Worm (Caenorhabditis elegans): ENCODE data around the gene fbxb-46.

fbxb-46 gene

DNA sequence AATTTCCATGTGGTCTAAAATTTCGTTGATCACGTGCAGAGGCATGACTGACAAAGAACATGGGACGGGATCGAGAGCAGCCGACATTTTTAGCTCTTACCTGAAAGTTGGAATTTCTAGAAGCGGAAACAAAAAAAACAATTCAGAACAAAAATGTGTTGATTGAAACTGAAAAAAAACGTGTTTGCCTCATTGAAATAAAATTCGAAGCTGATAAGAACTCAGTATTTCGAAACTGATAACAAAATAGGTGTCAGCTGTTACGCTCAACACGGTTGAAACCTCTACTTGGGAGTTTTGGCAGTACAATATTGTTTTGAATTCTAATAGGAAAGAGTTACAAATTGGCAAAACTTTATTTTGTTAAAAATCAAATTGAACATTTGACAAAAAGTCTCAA, 38.0 kb upstream of the fbxb-46 start:
- TF ChIP-seq hlh-11 (tag; optimal IDR thresholded peaks at IDR 0.05): peak; percentile 56
- peak; percentile 31 for TF ChIP-seq mxl-3 (GFP tag; optimal IDR thresholded peaks at IDR 0.05)
- TF ChIP-seq fos-1 (tag; optimal IDR thresholded peaks at IDR 0.05): no peak
- no peak for TF ChIP-seq pha-4 (GFP tag; IDR thresholded peaks at IDR 0.05)
- no peak for TF ChIP-seq pha-4 (tag; optimal IDR thresholded peaks at IDR 0.05)
- TF ChIP-seq nhr-11 (tag; optimal IDR thresholded peaks at IDR 0.05): no peak
- no peak for TF ChIP-seq F26F4.8 (GFP tag; conservative IDR thresholded peaks at IDR 0.05)
- no peak for TF ChIP-seq daf-8 (GFP tag; IDR thresholded peaks at IDR 0.05)
- no peak for TF ChIP-seq nhr-111 (GFP tag; optimal IDR thresholded peaks at IDR 0.05)
- TF ChIP-seq madf-5 (GFP tag; IDR thresholded peaks at IDR 0.05): no peak
- TF ChIP-seq zag-1 (tag; optimal IDR thresholded peaks at IDR 0.05): no peak
- no peak for TF ChIP-seq D1046.2 (GFP tag; IDR thresholded peaks at IDR 0.05)
- TF ChIP-seq lin-29 (GFP tag; IDR thresholded peaks at IDR 0.05): no peak
- peak; percentile 49 for TF ChIP-seq nhr-77 (tag; optimal IDR thresholded peaks at IDR 0.05)
- no peak for TF ChIP-seq daf-16 (GFP tag; optimal IDR thresholded peaks at IDR 0.05)
- peak; percentile 85 for TF ChIP-seq daf-16 (tag; optimal IDR thresholded peaks at IDR 0.05)
- peak; percentile 59 for TF ChIP-seq nhr-28 (tag; optimal IDR thresholded peaks at IDR 0.05)
- peak; percentile 82 for TF ChIP-seq pqm-1 (tag; optimal IDR thresholded peaks at IDR 0.05)

DNA sequence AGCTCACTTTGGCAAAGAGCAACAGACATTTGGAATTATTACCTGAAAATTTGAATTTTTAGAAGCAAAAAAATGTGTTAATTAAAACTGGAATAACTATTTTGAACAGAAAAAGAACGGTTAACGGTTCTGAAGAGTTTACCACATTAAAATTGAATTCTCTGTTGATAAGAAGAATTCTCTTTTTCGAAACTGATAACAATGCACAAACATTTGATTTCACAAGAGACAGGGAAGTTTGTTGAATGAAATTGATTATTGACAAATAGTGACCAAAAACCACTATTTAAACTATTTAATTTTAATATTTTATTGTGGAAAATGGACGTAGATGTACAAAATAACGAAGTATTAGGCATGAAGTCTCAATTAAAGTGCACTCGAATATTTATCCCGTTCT, 36.6 kb upstream of the fbxb-46 start:
- no peak for TF ChIP-seq arid-1 (GFP tag; conservative IDR thresholded peaks at IDR 0.05)
- TF ChIP-seq F49E8.2 (tag; optimal IDR thresholded peaks at IDR 0.05; ENCODE audit: borderline replicate concordance): no peak
- TF ChIP-seq ZK337.2 (GFP tag; IDR thresholded peaks at IDR 0.05): no peak
- no peak for TF ChIP-seq hlh-30 (tag; optimal IDR thresholded peaks at IDR 0.05; ENCODE audit: insufficient read depth)
- TF ChIP-seq skn-1 (tag; optimal IDR thresholded peaks at IDR 0.05): no peak
- TF ChIP-seq pqm-1 (tag; optimal IDR thresholded peaks at IDR 0.05): peak; percentile 80
- no peak for TF ChIP-seq attf-4 (tag; optimal IDR thresholded peaks at IDR 0.05)
- no peak for TF ChIP-seq duxl-1 (tag; optimal IDR thresholded peaks at IDR 0.05; ENCODE audit: poor library complexity)
- no peak for TF ChIP-seq nhr-10 (tag; optimal IDR thresholded peaks at IDR 0.05)
- TF ChIP-seq fos-1 (tag; optimal IDR thresholded peaks at IDR 0.05): no peak
- no peak for TF ChIP-seq daf-16 (GFP tag; optimal IDR thresholded peaks at IDR 0.05)
- TF ChIP-seq daf-16 (tag; optimal IDR thresholded peaks at IDR 0.05): peak; percentile 86
- TF ChIP-seq pha-4 (GFP tag; IDR thresholded peaks at IDR 0.05): no peak
- no peak for TF ChIP-seq pha-4 (tag; optimal IDR thresholded peaks at IDR 0.05)
- TF ChIP-seq dve-1 (tag; optimal IDR thresholded peaks at IDR 0.05; ENCODE audit: insufficient read depth): no peak
- no peak for TF ChIP-seq unc-39 (tag; optimal IDR thresholded peaks at IDR 0.05)
- peak; percentile 48 for TF ChIP-seq nhr-28 (tag; optimal IDR thresholded peaks at IDR 0.05)
- TF ChIP-seq mxl-3 (GFP tag; optimal IDR thresholded peaks at IDR 0.05): no peak
- no peak for TF ChIP-seq ces-1 (GFP tag; optimal IDR thresholded peaks at IDR 0.05)
- TF ChIP-seq nhr-77 (tag; optimal IDR thresholded peaks at IDR 0.05): peak; percentile 46
- TF ChIP-seq F26F4.8 (GFP tag; conservative IDR thresholded peaks at IDR 0.05): no peak
- no peak for TF ChIP-seq T20F7.1 (GFP tag; optimal IDR thresholded peaks at IDR 0.05)
- TF ChIP-seq egl-43 (GFP tag; IDR thresholded peaks at IDR 0.05): no peak
- no peak for TF ChIP-seq zip-2 (tag; optimal IDR thresholded peaks at IDR 0.05)
- TF ChIP-seq hlh-11 (tag; optimal IDR thresholded peaks at IDR 0.05): peak; percentile 15
- no peak for TF ChIP-seq T26A8.4 (GFP tag; IDR thresholded peaks at IDR 0.05)
- TF ChIP-seq snpc-4 (tag; optimal IDR thresholded peaks at IDR 0.05): no peak
- no peak for TF ChIP-seq Y105C5A.15 (GFP tag; IDR thresholded peaks at IDR 0.05)
- no peak for TF ChIP-seq hif-1 (tag; optimal IDR thresholded peaks at IDR 0.05)
- no peak for TF ChIP-seq lir-3 (tag; optimal IDR thresholded peaks at IDR 0.05)
- no peak for TF ChIP-seq dmd-8 (GFP tag; IDR thresholded peaks at IDR 0.05)
- no peak for TF ChIP-seq spr-3 (GFP tag; optimal IDR thresholded peaks at IDR 0.05)
- TF ChIP-seq lin-15B (tag; optimal IDR thresholded peaks at IDR 0.05): no peak
- no peak for TF ChIP-seq tra-1 (GFP tag; IDR thresholded peaks at IDR 0.05)
- no peak for TF ChIP-seq lin-39 (tag; optimal IDR thresholded peaks at IDR 0.05)
- no peak for TF ChIP-seq zfp-3 (GFP tag; conservative IDR thresholded peaks at IDR 0.05)
- no peak for TF ChIP-seq php-3 (GFP tag; IDR thresholded peaks at IDR 0.05)
- TF ChIP-seq madf-9 (GFP tag; conservative IDR thresholded peaks at IDR 0.05): no peak
- TF ChIP-seq daf-19 (GFP tag; conservative IDR thresholded peaks at IDR 0.05): no peak
- TF ChIP-seq zfp-2 (tag; optimal IDR thresholded peaks at IDR 0.05): no peak

All from whole organism, L4 larva.